Fruit fly (Drosophila melanogaster) Kc167 (cell line): ENCODE measurements around the gene CG15553.

Experiments used
- Myc ChIP-seq: fragments of >200 bp; optimal IDR thresholded peaks from 2 replicates; lab custom pipeline; 2017; ENCODE audit warnings: missing external identifiers
- Sin3A ChIP-seq: fragments of >200 bp; optimal IDR thresholded peaks from 2 replicates; lab custom pipeline; 2018; ENCODE audit warnings: missing external identifiers
- h ChIP-seq: fragments of >200 bp; optimal IDR thresholded peaks from 3 replicates; lab custom pipeline; 2018; ENCODE audit warnings: missing external identifiers
- insv ChIP-seq: fragments of >200 bp; optimal IDR thresholded peaks from 3 replicates; lab custom pipeline; 2018; ENCODE audit warnings: missing external identifiers
- psq ChIP-seq: fragments of >200 bp; optimal IDR thresholded peaks from 2 replicates; lab custom pipeline; 2017; ENCODE audit warnings: missing external identifiers
- ttk ChIP-seq: sonication (Bioruptor generic); optimal IDR thresholded peaks from 2 replicates; lab custom pipeline; 2017; ENCODE audit warnings: missing external identifiers

Gene CG15553

DNA sequence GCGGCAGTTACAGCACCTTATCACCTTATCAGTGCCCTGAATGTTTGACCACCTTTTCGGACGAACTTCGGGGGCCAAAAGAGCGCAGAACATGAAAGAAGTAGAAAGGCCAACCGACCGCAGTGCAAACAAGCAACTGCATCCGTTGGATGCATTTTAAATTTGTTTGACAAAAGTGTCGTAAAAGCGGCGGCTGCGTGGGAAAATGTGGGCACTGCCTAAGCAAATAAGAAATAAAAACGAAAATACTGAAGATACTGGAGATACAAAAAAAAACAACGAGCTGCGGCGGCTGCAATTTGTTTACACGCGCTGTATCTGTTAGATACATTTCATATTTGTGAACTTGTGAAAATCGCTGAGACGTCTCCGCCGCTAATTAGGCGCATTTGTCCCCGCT, 30.2 kb downstream of the CG15553 start:
- TF ChIP-seq psq (lab: Kevin White, UChicago) (no peak), insv (lab: Kevin White, UChicago) (no peak), Myc (lab: Kevin White, UChicago) (no peak), h (lab: Kevin White, UChicago) (no peak), ttk (lab: Kevin White, UChicago) (no peak)

DNA sequence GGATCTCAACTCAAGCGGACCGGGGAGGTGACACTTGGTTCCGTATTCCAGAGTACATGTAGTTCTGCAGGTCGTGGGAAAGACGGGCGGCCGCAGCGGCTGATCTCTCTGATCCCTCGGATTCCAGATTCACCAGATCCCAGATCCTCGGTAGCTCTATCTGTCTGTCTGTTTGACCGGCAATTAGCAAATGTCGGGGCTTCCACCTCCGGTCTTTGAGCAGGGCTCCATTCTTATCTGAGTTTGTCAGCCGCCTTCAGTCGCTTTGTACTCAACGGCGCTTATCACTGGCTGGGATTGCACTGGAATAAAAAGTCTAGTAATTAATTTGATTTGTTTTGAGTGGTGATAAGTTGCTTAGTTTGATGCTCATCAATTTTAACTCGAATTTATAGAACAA, 34.6 kb downstream of the CG15553 start:
- TF ChIP-seq Sin3A (lab: Kevin White, UChicago) (no peak), psq (lab: Kevin White, UChicago) (no peak), ttk (lab: Kevin White, UChicago) (no peak), Myc (lab: Kevin White, UChicago) (no peak), h (lab: Kevin White, UChicago) (no peak), insv (lab: Kevin White, UChicago) (no peak)

DNA sequence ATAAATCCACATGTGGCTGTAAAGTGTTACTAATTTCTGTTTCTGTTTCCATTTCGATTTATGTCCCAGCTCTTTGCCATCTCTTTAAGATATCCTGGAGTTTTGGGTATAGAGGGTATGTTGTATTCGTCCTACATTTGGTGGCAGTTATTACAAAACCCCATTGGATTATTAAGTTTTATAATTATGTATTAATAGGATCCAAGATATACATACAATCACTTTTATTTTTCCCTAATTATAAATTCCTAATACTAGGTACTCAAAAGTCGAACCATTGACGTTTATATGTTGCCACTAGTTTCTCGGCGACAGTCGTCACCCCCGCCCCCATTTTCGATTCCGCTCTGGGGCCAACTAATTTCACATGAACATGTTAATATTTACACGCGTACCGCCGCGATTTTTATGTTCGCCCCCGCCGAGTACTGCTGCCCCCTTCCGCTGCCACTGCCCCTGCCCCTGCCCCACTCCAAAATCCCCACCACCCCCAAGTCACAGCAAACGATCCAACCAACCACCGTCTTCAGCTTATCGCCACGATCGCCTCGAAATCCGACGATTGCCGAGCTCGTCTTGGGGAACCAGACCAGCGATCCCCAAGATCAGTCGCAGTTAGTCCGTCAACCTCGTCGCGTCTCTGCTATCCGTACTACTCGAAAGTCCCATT, 36.2 kb downstream of the CG15553 start, which contains the start of gene Sox100B:
Gene Sox100B, plus strand, starts transcription at position 601 of the 670 bp plus-strand sequence.
- no peak for TF ChIP-seq psq (lab: Kevin White, UChicago)
- TF ChIP-seq Myc (lab: Kevin White, UChicago): no peak
- no peak for TF ChIP-seq h (lab: Kevin White, UChicago)
- TF ChIP-seq insv (lab: Kevin White, UChicago): no peak
- no peak for TF ChIP-seq ttk (lab: Kevin White, UChicago)
- TF ChIP-seq Sin3A (lab: Kevin White, UChicago): no peak

DNA sequence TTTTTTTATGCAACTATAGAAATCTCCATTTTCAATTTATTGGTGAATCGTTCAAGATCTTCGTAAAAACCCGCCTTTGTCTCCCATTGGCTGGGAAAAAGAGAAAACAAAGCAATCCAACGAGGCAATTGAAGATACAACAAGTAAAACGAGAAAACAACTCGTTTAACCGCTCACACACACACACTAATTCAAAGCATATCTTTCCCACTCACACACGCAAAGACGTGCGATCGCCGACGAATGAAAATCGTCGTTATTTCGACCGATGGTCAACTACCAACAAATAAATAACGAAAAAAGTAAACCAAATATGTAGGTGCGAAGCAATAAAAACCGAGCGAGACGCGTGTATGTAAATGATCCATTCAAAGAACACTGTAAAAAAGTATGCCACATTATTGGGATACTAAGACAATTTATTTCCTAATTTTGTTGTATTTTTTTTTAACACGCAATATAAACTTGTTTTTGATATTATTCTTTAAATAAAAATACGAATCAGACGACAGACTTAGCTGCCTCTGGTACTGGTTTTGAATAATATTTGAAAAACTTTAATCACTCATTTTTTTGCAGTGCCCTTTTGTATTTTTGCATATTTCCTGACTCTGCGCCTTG, 38.5 kb downstream of the CG15553 start:
- TF ChIP-seq ttk (lab: Kevin White, UChicago) (no peak), Myc (lab: Kevin White, UChicago) (no peak), insv (lab: Kevin White, UChicago) (no peak), h (lab: Kevin White, UChicago) (no peak), Sin3A (lab: Kevin White, UChicago) (no peak), psq (lab: Kevin White, UChicago) (no peak)

DNA sequence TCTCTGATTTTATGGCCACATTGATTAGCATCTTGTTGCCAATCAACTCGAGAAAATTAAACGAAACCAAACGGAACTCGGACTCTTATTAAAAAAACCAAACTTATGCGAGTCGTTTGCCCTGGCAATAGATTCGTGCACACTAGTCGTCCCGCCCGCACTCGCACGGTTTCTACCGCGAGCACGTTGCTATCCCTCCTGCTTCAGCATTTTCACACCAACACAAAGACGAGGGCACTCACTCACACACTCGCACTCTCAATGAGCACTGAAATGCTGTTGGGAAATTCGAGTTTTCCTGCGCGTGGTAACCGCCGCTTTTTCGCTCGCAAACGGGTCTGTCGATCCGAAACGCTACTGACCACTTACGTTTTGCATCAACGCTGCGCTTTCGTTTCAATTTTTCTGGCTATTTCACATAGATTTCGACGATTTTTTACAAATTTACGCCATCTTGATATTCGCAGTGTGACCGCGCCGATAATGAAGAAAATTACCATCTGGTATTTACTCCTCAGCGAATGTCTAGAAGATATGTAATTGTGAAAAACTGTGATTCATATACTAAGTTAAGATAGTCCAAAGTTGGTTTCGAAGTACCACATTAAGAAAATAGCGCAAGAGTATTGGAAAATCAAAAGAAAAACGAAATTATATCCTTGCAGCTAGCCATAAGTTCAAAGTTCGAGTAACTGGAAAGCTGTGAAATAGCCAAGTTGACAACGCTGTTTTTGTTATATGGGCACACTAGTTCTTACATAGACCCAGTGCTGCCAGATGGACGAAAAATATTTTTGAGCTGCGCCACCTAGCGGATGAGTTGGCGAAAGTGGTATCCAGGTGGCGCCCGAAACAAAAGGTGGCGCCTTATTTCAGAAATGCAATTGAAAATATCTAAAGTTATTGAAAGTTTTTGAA, 40.0 kb downstream of the CG15553 start, which contains the start of gene dco:
Gene dco, minus strand, starts transcription at position 503 of the 918 bp plus-strand sequence.
- TF ChIP-seq psq (lab: Kevin White, UChicago) (no peak), h (lab: Kevin White, UChicago) (no peak), ttk (lab: Kevin White, UChicago) (no peak), Sin3A (lab: Kevin White, UChicago) (no peak), insv (lab: Kevin White, UChicago) (no peak), Myc (lab: Kevin White, UChicago) (no peak)

DNA sequence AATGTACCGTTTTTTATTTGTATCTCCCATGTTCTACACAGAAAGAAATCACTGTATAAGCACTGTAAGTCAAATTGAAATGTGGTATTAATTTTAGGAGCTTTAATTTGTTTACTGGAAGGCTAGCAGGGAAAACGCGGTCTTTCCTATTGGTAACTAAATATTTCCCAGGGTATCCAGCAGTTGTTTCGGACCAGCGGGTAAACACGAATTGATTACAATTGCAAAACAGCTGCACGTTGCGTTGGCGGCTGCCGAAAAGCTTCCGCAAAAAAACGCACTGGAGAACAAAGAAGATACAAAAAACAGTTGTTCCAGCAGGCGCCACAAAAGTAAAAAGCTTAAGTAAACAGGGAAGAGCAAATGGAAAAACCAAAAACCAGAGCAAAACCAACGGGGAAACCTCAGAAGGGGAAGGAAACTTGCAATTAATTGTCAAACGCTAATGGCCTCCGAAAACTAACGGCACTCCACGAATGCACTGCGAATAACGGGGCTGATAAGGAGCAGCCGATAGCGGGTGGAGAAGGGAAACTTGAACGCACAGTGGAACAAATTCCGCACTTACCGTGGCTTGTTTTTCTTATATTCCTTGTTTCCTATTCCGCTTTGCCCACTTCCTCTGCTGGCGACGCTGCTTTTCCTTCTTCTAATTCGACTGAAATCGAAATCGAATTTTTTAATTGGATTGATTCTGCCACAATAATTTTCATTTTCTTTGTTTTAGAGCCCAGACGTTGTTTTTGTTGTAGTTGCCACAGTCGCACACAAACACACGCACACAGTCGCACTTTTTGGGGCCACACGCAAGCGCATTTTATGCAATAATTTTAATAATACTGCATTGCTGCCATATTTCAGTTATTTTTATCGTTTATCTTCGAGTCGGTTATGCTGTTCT, 40.9 kb downstream of the CG15553 start:
- no peak for TF ChIP-seq h (lab: Kevin White, UChicago)
- TF ChIP-seq Myc (lab: Kevin White, UChicago): no peak
- TF ChIP-seq ttk (lab: Kevin White, UChicago): no peak
- TF ChIP-seq insv (lab: Kevin White, UChicago): no peak
- no peak for TF ChIP-seq Sin3A (lab: Kevin White, UChicago)
- TF ChIP-seq psq (lab: Kevin White, UChicago): no peak

DNA sequence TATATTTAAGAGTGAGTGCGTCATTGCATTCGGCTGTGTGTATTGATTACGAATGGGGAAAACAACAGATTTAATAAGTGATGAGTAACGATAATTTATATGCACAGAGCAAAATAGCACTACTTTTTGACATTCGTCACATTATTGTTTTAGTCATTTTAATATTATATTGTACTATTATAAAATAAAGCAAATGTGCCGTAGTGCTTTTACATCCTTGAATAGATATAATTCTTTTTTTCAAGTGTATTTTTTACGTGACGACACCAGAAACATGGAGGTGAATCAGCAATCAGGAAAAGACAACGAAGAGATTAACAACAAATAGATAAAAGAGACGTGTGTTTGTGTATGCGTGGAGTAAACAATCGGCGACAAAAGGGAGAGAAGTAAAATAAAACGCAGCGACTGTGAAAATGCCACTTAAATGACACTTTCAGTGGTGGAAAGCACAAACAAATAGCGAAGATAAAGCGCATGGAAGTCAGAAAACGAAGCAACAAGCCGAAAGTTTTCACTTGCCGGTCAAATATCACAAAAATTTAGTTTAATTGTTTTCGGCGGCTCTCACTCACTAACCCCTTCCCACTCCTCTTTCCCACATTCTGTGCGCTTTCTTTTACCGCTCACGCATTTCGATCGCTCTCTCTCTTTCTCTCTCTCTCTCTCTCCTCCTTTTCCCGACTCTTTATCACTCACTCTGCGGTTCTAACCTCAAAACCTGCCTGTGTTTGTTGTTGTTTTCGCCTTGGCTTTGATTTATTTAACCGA, 41.7 kb downstream of the CG15553 start:
- no peak for TF ChIP-seq Sin3A (lab: Kevin White, UChicago)
- no peak for TF ChIP-seq psq (lab: Kevin White, UChicago)
- TF ChIP-seq Myc (lab: Kevin White, UChicago): no peak
- no peak for TF ChIP-seq ttk (lab: Kevin White, UChicago)
- no peak for TF ChIP-seq insv (lab: Kevin White, UChicago)
- no peak for TF ChIP-seq h (lab: Kevin White, UChicago)

DNA sequence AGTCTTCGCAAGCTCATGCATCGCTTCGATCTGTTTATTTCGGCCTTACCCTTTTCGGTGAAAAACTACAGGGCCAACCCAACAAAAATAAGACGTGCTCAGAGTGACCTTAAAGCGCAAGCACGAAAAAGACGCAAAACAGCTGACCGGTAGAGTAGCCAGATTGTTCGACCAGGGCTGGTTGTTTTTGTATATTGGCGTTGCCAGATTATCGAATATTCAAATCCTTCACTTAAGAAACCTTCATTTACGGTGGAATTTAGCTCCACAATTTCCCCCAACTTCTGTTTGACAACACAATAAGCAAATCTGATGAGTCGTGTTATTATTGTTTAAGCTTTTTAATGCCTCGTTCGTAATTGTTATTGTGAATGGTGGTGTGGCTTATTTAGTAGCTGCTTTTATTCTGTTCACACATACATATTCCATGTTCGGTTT, 47.2 kb downstream of the CG15553 start, which contains the start of gene Chchd3:
Gene Chchd3, minus strand, starts transcription at position 132 of the 438 bp plus-strand sequence.
- TF ChIP-seq Sin3A (lab: Kevin White, UChicago) (no peak), Myc (lab: Kevin White, UChicago) (no peak), h (lab: Kevin White, UChicago) (no peak), ttk (lab: Kevin White, UChicago) (no peak), insv (lab: Kevin White, UChicago) (no peak), psq (lab: Kevin White, UChicago) (no peak)
